Worm (Caenorhabditis elegans) whole organism, mixed stage, embryonic: ENCODE measurements around the gene trh-1.

Experiments
- M03D4.4 ChIP-seq: sonication (generic microtip); optimal IDR thresholded peaks from 2 replicates; lab custom pipeline; 2017; ENCODE audit warnings: mild to moderate bottlenecking, missing genetic modification characterization, missing compliant biosample characterization
- bed-3 ChIP-seq: fragments of 200-800 bp; sonication (Bioruptor generic); optimal IDR thresholded peaks from 3 replicates; lab custom pipeline; 2018; ENCODE audit warnings: mild to moderate bottlenecking, missing genetic modification characterization, moderate library complexity, missing compliant biosample characterization
- blmp-1 ChIP-seq: fragments of 150-350 bp; optimal IDR thresholded peaks from 2 replicates; lab custom pipeline; 2014; ENCODE audit warnings: missing biosample characterization, missing genetic modification characterization
- ceh-39 ChIP-seq: fragments of 150-350 bp; optimal IDR thresholded peaks from 2 replicates; lab custom pipeline; 2014; ENCODE audit warnings: missing biosample characterization, missing genetic modification characterization
- ceh-43 ChIP-seq: fragments of 200-800 bp; sonication (Bioruptor generic); optimal IDR thresholded peaks from 2 replicates; lab custom pipeline; 2018; ENCODE audit warnings: mild to moderate bottlenecking, missing genetic modification characterization, moderate library complexity, missing compliant biosample characterization
- ceh-83 ChIP-seq: fragments of 200-800 bp; sonication (Bioruptor generic); optimal IDR thresholded peaks from 2 replicates; lab custom pipeline; 2018; ENCODE audit warnings: mild to moderate bottlenecking, missing genetic modification characterization, missing compliant biosample characterization
- ces-1 ChIP-seq: fragments of 150-350 bp; optimal IDR thresholded peaks from 2 replicates; lab custom pipeline; 2014; ENCODE audit warnings: missing biosample characterization, missing genetic modification reagents, missing genetic modification characterization
- cnd-1 ChIP-seq: fragments of 200-800 bp; sonication (Bioruptor generic); optimal IDR thresholded peaks from 2 replicates; lab custom pipeline; 2018; ENCODE audit warnings: mild to moderate bottlenecking, missing genetic modification characterization, missing compliant biosample characterization
- drap-1 ChIP-seq: fragments of 200-800 bp; sonication (Bioruptor generic); optimal IDR thresholded peaks from 3 replicates; lab custom pipeline; 2018; ENCODE audit warnings: mild to moderate bottlenecking, missing genetic modification characterization, missing compliant biosample characterization
- elt-1 ChIP-seq: sonication (generic microtip); optimal IDR thresholded peaks from 2 replicates; lab custom pipeline; 2017; ENCODE audit warnings: missing genetic modification characterization, mild to moderate bottlenecking, missing compliant biosample characterization, antibody characterized with exemption, moderate library complexity, borderline replicate concordance; ENCODE audit not compliant: insufficient read depth
- elt-3 ChIP-seq: fragments of 150-350 bp; optimal IDR thresholded peaks from 2 replicates; lab custom pipeline; 2014; ENCODE audit warnings: missing biosample characterization, missing genetic modification characterization
- flh-1 ChIP-seq: fragments of 200-800 bp; sonication (Bioruptor generic); optimal IDR thresholded peaks from 2 replicates; lab custom pipeline; 2018; ENCODE audit warnings: mild to moderate bottlenecking, missing genetic modification characterization, moderate library complexity, missing compliant biosample characterization
- ham-2 ChIP-seq: fragments of 200-800 bp; sonication (Bioruptor generic); optimal IDR thresholded peaks from 2 replicates; lab custom pipeline; 2018; ENCODE audit warnings: mild to moderate bottlenecking, missing genetic modification characterization, missing compliant biosample characterization
- hlh-1 ChIP-seq: fragments of 150-350 bp; optimal IDR thresholded peaks from 2 replicates; lab custom pipeline; 2014; ENCODE audit warnings: missing biosample characterization, missing genetic modification reagents, missing genetic modification characterization
- lin-13 ChIP-seq: fragments of 150-350 bp; optimal IDR thresholded peaks from 2 replicates; lab custom pipeline; 2014; ENCODE audit warnings: missing biosample characterization, missing genetic modification characterization
- lsy-2 ChIP-seq: fragments of 150-350 bp; optimal IDR thresholded peaks from 2 replicates; lab custom pipeline; 2014; ENCODE audit warnings: missing biosample characterization, missing genetic modification characterization
- mab-5 ChIP-seq: fragments of 150-350 bp; optimal IDR thresholded peaks from 2 replicates; lab custom pipeline; 2014; ENCODE audit warnings: missing biosample characterization, missing genetic modification characterization
- mep-1 ChIP-seq: fragments of 150-350 bp; optimal IDR thresholded peaks from 2 replicates; lab custom pipeline; 2017; ENCODE audit warnings: missing biosample characterization, missing genetic modification reagents, missing genetic modification characterization, inconsistent platforms
- mls-2 ChIP-seq: sonication (generic microtip); optimal IDR thresholded peaks from 2 replicates; lab custom pipeline; 2016; ENCODE audit warnings: mild to moderate bottlenecking, missing genetic modification characterization, moderate library complexity, missing compliant biosample characterization
- nhr-12 ChIP-seq: fragments of 150-350 bp; optimal IDR thresholded peaks from 2 replicates; lab custom pipeline; 2014; ENCODE audit warnings: missing biosample characterization, missing genetic modification characterization
- nhr-2 ChIP-seq: fragments of 150-350 bp; optimal IDR thresholded peaks from 2 replicates; lab custom pipeline; 2014; ENCODE audit warnings: missing biosample characterization, missing genetic modification characterization
- nhr-237 ChIP-seq: fragments of 150-350 bp; optimal IDR thresholded peaks from 2 replicates; lab custom pipeline; 2014; ENCODE audit warnings: missing biosample characterization, missing genetic modification characterization
- nhr-28 ChIP-seq: fragments of 150-350 bp; optimal IDR thresholded peaks from 2 replicates; lab custom pipeline; 2014; ENCODE audit warnings: missing biosample characterization, missing genetic modification characterization
- nhr-76 ChIP-seq: sonication (generic microtip); optimal IDR thresholded peaks from 2 replicates; lab custom pipeline; 2017; ENCODE audit warnings: missing biosample characterization, missing genetic modification characterization
- pha-4 ChIP-seq: fragments of 150-350 bp; optimal IDR thresholded peaks from 2 replicates; lab custom pipeline; 2018; ENCODE audit warnings: missing biosample characterization, missing genetic modification reagents, missing genetic modification characterization
- sem-2 ChIP-seq: fragments of 200-800 bp; sonication (Bioruptor generic); optimal IDR thresholded peaks from 2 replicates; lab custom pipeline; 2018; ENCODE audit warnings: mild to moderate bottlenecking, missing genetic modification characterization, missing compliant biosample characterization
- sptf-1 ChIP-seq: sonication (generic microtip); optimal IDR thresholded peaks from 2 replicates; lab custom pipeline; 2017; ENCODE audit warnings: mild to moderate bottlenecking, missing genetic modification characterization, moderate library complexity, missing compliant biosample characterization
- unc-120 ChIP-seq: sonication (generic microtip); optimal IDR thresholded peaks from 2 replicates; lab custom pipeline; 2017; ENCODE audit warnings: missing genetic modification characterization, missing compliant biosample characterization; ENCODE audit not compliant: poor library complexity, severe bottlenecking
- unc-39 ChIP-seq: fragments of 150-350 bp; optimal IDR thresholded peaks from 2 replicates; lab custom pipeline; 2014; ENCODE audit warnings: missing biosample characterization, missing genetic modification characterization
- ztf-11 ChIP-seq: fragments of 150-350 bp; optimal IDR thresholded peaks from 2 replicates; lab custom pipeline; 2014; ENCODE audit warnings: missing biosample characterization, missing genetic modification characterization

Gene trh-1

ce11 chrIV:17333542-17334281 is 34.7 kb upstream of the trh-1 start, which contains the start of gene C49C3.15 (continued):
- TF ChIP-seq M03D4.4 (tag; lab: Kevin White, UChicago): no peak
- TF ChIP-seq unc-120 (tag; lab: Kevin White, UChicago): no peak

ce11 chrIV:17335031-17335430 is 33.4 kb upstream of the trh-1 start, which contains the start of gene C49C3.8:
Gene C49C3.8 (plus strand): TSS chrIV:17335203.
- TF ChIP-seq nhr-12 (no peak), M03D4.4 (tag; lab: Kevin White, UChicago) (no peak), lin-13 (tag; lab: Kevin White, UChicago) (no peak), nhr-28 (tag; lab: Kevin White, UChicago) (no peak), hlh-1 (peak; percentile 53), drap-1 (GFP tag; lab: Kevin White, UChicago) (no peak), elt-1 (tag; lab: Kevin White, UChicago) (no peak), mls-2 (tag; lab: Kevin White, UChicago) (no peak), pha-4 (no peak), sptf-1 (tag; lab: Kevin White, UChicago) (no peak), bed-3 (no peak), unc-120 (tag; lab: Kevin White, UChicago) (no peak), mep-1 (tag; lab: Kevin White, UChicago) (no peak), ceh-39 (tag; lab: Kevin White, UChicago) (peak; percentile 59), ceh-83 (no peak), nhr-2 (no peak), ztf-11 (no peak), flh-1 (no peak), lsy-2 (tag; lab: Kevin White, UChicago) (no peak), ces-1 (GFP tag; lab: Kevin White, UChicago) (peak; percentile 43), cnd-1 (tag; lab: Kevin White, UChicago) (no peak), sem-2 (GFP tag; lab: Kevin White, UChicago) (no peak), blmp-1 (tag; lab: Kevin White, UChicago) (no peak)

ce11 chrIV:17338920-17339510 is 29.4 kb upstream of the trh-1 start, which contains the start of gene C49C3.10:
Gene C49C3.10 (minus strand): TSS chrIV:17338970.
- TF ChIP-seq pha-4: no peak
- no peak for TF ChIP-seq lin-13 (tag; lab: Kevin White, UChicago)
- TF ChIP-seq ceh-39 (tag; lab: Kevin White, UChicago): no peak
- no peak for TF ChIP-seq M03D4.4 (tag; lab: Kevin White, UChicago)
- no peak for TF ChIP-seq elt-3
- no peak for TF ChIP-seq ces-1 (GFP tag; lab: Kevin White, UChicago)
- TF ChIP-seq unc-39: no peak
- TF ChIP-seq elt-1 (tag; lab: Kevin White, UChicago): no peak
- no peak for TF ChIP-seq blmp-1 (tag; lab: Kevin White, UChicago)
- TF ChIP-seq nhr-28 (tag; lab: Kevin White, UChicago): no peak
- TF ChIP-seq mep-1 (tag; lab: Kevin White, UChicago): no peak
- TF ChIP-seq nhr-12: no peak
- no peak for TF ChIP-seq hlh-1
- no peak for TF ChIP-seq ceh-83
- TF ChIP-seq flh-1: no peak
- TF ChIP-seq nhr-237 (tag; lab: Kevin White, UChicago): no peak
- no peak for TF ChIP-seq cnd-1 (tag; lab: Kevin White, UChicago)

ce11 chrIV:17341033-17341432 is 27.4 kb upstream of the trh-1 start:
- TF ChIP-seq hlh-1: no peak

- TF ChIP-seq ceh-83: no peak
- no peak for TF ChIP-seq unc-39
- TF ChIP-seq mab-5 (tag; lab: Kevin White, UChicago): no peak
- no peak for TF ChIP-seq nhr-28 (tag; lab: Kevin White, UChicago)
- no peak for TF ChIP-seq ham-2 (GFP tag; lab: Kevin White, UChicago)
- no peak for TF ChIP-seq ceh-39 (tag; lab: Kevin White, UChicago)
- TF ChIP-seq ces-1 (GFP tag; lab: Kevin White, UChicago): no peak
- TF ChIP-seq ceh-43 (GFP tag; lab: Kevin White, UChicago): no peak
- no peak for TF ChIP-seq nhr-76 (tag; lab: Kevin White, UChicago)
- TF ChIP-seq, all 35 proteins: peak for 0
Observed at ce11 chrIV:17342179-17342578, 26.2 kb upstream of the trh-1 start, which contains the start of gene C49C3.9. Gene C49C3.9 (minus strand): TSS chrIV:17342314.
